Worm (Caenorhabditis elegans) whole organism, late embryonic: ENCODE results near the gene F46B3.9.

Source experiments
- C38D4.7 ChIP-seq: fragments of 200-800 bp; sonication (Bioruptor generic); optimal IDR thresholded peaks from 2 replicates; lab custom pipeline; 2018; ENCODE audit warnings: mild to moderate bottlenecking, missing genetic modification characterization, moderate library complexity, missing compliant biosample characterization
- ama-1 ChIP-seq: fragments of 150-350 bp; optimal IDR thresholded peaks from 2 replicates; lab custom pipeline; 2014
- ceh-18 ChIP-seq: sonication (generic microtip); optimal IDR thresholded peaks from 2 replicates; lab custom pipeline; 2016; ENCODE audit warnings: missing genetic modification characterization, missing compliant biosample characterization
- ceh-45 ChIP-seq: fragments of 200-800 bp; sonication (Bioruptor generic); IDR thresholded peaks from 2 replicates; pipeline ENCODE4 v1.3.6; 2022; ENCODE audit warnings: missing genetic modification reagents, missing genetic modification characterization, missing compliant biosample characterization
- ceh-9 ChIP-seq: sonication (generic microtip); optimal IDR thresholded peaks from 2 replicates; lab custom pipeline; 2016; ENCODE audit warnings: mild to moderate bottlenecking, missing genetic modification characterization, inconsistent platforms, missing compliant biosample characterization
- dve-1 ChIP-seq: sonication (generic microtip); optimal IDR thresholded peaks from 2 replicates; lab custom pipeline; 2017; ENCODE audit warnings: antibody characterized with exemption, mild to moderate bottlenecking, missing genetic modification characterization, missing compliant biosample characterization
- gmeb-2 ChIP-seq: sonication (generic microtip); optimal IDR thresholded peaks from 2 replicates; lab custom pipeline; 2016; ENCODE audit warnings: missing genetic modification characterization, inconsistent platforms, missing compliant biosample characterization
- hlh-6 ChIP-seq: sonication (generic microtip); optimal IDR thresholded peaks from 2 replicates; lab custom pipeline; 2016; ENCODE audit warnings: missing genotype, missing genetic modification characterization, missing compliant biosample characterization
- nhr-11 ChIP-seq: fragments of 150-350 bp; optimal IDR thresholded peaks from 2 replicates; lab custom pipeline; 2014; ENCODE audit warnings: missing biosample characterization, missing genetic modification characterization
- nhr-232 ChIP-seq: sonication (generic microtip); optimal IDR thresholded peaks from 2 replicates; lab custom pipeline; 2016; ENCODE audit warnings: missing genetic modification characterization, missing compliant biosample characterization
- pha-4 ChIP-seq: fragments of 150-350 bp; optimal IDR thresholded peaks from 2 replicates; lab custom pipeline; 2018; ENCODE audit warnings: missing biosample characterization, missing genetic modification reagents, missing genetic modification characterization
- pqm-1 ChIP-seq: sonication (generic microtip); optimal IDR thresholded peaks from 2 replicates; lab custom pipeline; 2016; ENCODE audit warnings: missing genetic modification characterization, missing compliant biosample characterization

ce11 chrV:20608688-20609087 is 17.3 kb downstream of the F46B3.9 start, which contains the start of gene ttr-12:
- TF ChIP-seq ama-1 = no peak
- no peak for TF ChIP-seq ceh-9 (tag; lab: Kevin White, UChicago)
- TF ChIP-seq ceh-18 (tag; lab: Kevin White, UChicago) = no peak
- no peak for TF ChIP-seq hlh-6 (tag; lab: Kevin White, UChicago)
- TF ChIP-seq dve-1 (tag; lab: Kevin White, UChicago) = no peak
- TF ChIP-seq pha-4 (tag; lab: Kevin White, UChicago) = no peak
- no peak for TF ChIP-seq C38D4.7 (GFP tag; lab: Kevin White, UChicago)
- no peak for TF ChIP-seq gmeb-2 (tag; lab: Kevin White, UChicago)
- no peak for TF ChIP-seq nhr-11 (tag; lab: Kevin White, UChicago)
- TF ChIP-seq pqm-1 = no peak
- no peak for TF ChIP-seq ceh-45 (GFP tag; lab: Robert Waterston, UW)
- TF ChIP-seq nhr-232 (tag; lab: Kevin White, UChicago) = no peak
